Worm (Caenorhabditis elegans) whole organism, young adult: ENCODE measurements around the gene T21B10.4.

ENCODE experiments used
- D2030.7 ChIP-seq: fragments of 200-800 bp; sonication (Bioruptor generic); IDR thresholded peaks from 2 replicates; pipeline ENCODE4 v1.3.6; 2022; ENCODE audit warnings: missing genetic modification reagents, missing genetic modification characterization, missing compliant biosample characterization
- F23B12.7 ChIP-seq: sonication (generic microtip); optimal IDR thresholded peaks from 2 replicates; lab custom pipeline; 2017; ENCODE audit warnings: missing genetic modification characterization, mild to moderate bottlenecking, missing compliant biosample characterization, antibody characterized with exemption, moderate library complexity; ENCODE audit not compliant: insufficient read depth
- F39B2.1 ChIP-seq: fragments of 200-800 bp; sonication (Bioruptor generic); IDR thresholded peaks from 2 replicates; pipeline ENCODE4 v1.3.6; 2022; ENCODE audit warnings: missing genetic modification reagents, missing genetic modification characterization, missing compliant biosample characterization
- F49E8.2 ChIP-seq: sonication (generic microtip); optimal IDR thresholded peaks from 3 replicates; lab custom pipeline; 2017; ENCODE audit warnings: missing genetic modification characterization, mild to moderate bottlenecking, missing compliant biosample characterization, antibody characterized with exemption, moderate library complexity; ENCODE audit not compliant: insufficient read depth
- F52B5.7 ChIP-seq: sonication (generic microtip); optimal IDR thresholded peaks from 2 replicates; lab custom pipeline; 2016; ENCODE audit warnings: mild to moderate bottlenecking, missing genetic modification characterization, missing compliant biosample characterization
- K12H6.12 ChIP-seq: fragments of 200-800 bp; sonication (Bioruptor generic); optimal IDR thresholded peaks from 2 replicates; lab custom pipeline; 2018; ENCODE audit warnings: mild to moderate bottlenecking, missing genetic modification characterization, missing compliant biosample characterization
- Y56A3A.18 ChIP-seq: fragments of 200-800 bp; sonication (Bioruptor generic); IDR thresholded peaks from 2 replicates; pipeline ENCODE4 v1.3.6; 2022; ENCODE audit warnings: missing genetic modification reagents, missing genetic modification characterization, missing compliant biosample characterization
- Y95B8A.8 ChIP-seq: fragments of 200-800 bp; sonication (Bioruptor generic); IDR thresholded peaks from 2 replicates; pipeline ENCODE4 v1.3.6; 2022; ENCODE audit warnings: missing genetic modification reagents, missing genetic modification characterization, missing compliant biosample characterization
- akir-1 ChIP-seq: fragments of 200-800 bp; sonication (Bioruptor generic); optimal IDR thresholded peaks from 2 replicates; lab custom pipeline; 2018; ENCODE audit warnings: mild to moderate bottlenecking, missing genetic modification characterization, moderate library complexity, missing compliant biosample characterization
- ama-1 ChIP-seq, 3 experiments: fragments of 150-350 bp in 1 of 3; sonication (generic microtip) in 2 of 3; optimal IDR thresholded peaks; 2 replicates each; lab custom pipeline; 2014 to 2018; ENCODE audit warnings: missing biosample characterization in 2 of 3, missing genetic modification characterization in 2 of 3, missing genetic modification reagents in 2 of 3
- athp-1 ChIP-seq: sonication (generic microtip); optimal IDR thresholded peaks from 2 replicates; lab custom pipeline; 2017; ENCODE audit warnings: mild to moderate bottlenecking, missing genetic modification characterization, missing compliant biosample characterization
- cebp-1 ChIP-seq, 2 experiments: fragments of 200-800 bp in 1 of 2; sonication (Bioruptor generic) in 1 of 2; sonication (generic microtip) in 1 of 2; IDR thresholded peaks in 1 of 2; optimal IDR thresholded peaks in 1 of 2; 2 replicates each; pipeline versions ENCODE4 v1.3.6 to Lab custom; 2017 to 2022; ENCODE audit warnings: missing compliant biosample characterization in 2 of 2, missing genetic modification characterization in 2 of 2, mild to moderate bottlenecking in 1 of 2, missing genetic modification reagents in 1 of 2, moderate library complexity in 1 of 2
- dox-1 ChIP-seq: fragments of 200-800 bp; sonication (Bioruptor generic); IDR thresholded peaks from 2 replicates; pipeline ENCODE4 v1.3.6; 2022; ENCODE audit warnings: missing genetic modification reagents, missing genetic modification characterization, missing compliant biosample characterization
- egrh-3 ChIP-seq: fragments of 200-800 bp; sonication (Bioruptor generic); IDR thresholded peaks from 2 replicates; pipeline ENCODE4 v1.3.6; 2022; ENCODE audit warnings: missing genetic modification reagents, missing genetic modification characterization, missing compliant biosample characterization
- ekl-4 ChIP-seq: fragments of 200-800 bp; sonication (Bioruptor generic); IDR thresholded peaks from 2 replicates; pipeline ENCODE4 v1.3.6; 2022; ENCODE audit warnings: missing genetic modification reagents, missing genetic modification characterization, missing compliant biosample characterization
- hlh-12 ChIP-seq: sonication (generic microtip); optimal IDR thresholded peaks from 2 replicates; lab custom pipeline; 2016; ENCODE audit warnings: missing genetic modification characterization, missing compliant biosample characterization
- hlh-26 ChIP-seq: fragments of 200-800 bp; sonication (Bioruptor generic); conservative IDR thresholded peaks from 2 replicates; pipeline ENCODE4 v1.3.6; 2022; ENCODE audit warnings: missing genetic modification reagents, missing genetic modification characterization, missing compliant biosample characterization
- hmg-1.2 ChIP-seq: fragments of 200-800 bp; sonication (Bioruptor generic); IDR thresholded peaks from 2 replicates; pipeline ENCODE4 v1.3.6; 2022; ENCODE audit warnings: missing genetic modification reagents, missing genetic modification characterization, missing compliant biosample characterization
- hrde-1 ChIP-seq: sonication (generic microtip); optimal IDR thresholded peaks from 2 replicates; lab custom pipeline; 2016; ENCODE audit warnings: missing genetic modification characterization, mild to moderate bottlenecking, missing compliant biosample characterization, moderate library complexity, missing genotype, missing genetic modification reagents, borderline replicate concordance
- let-607 ChIP-seq, 2 experiments: fragments of 200-800 bp in 1 of 2; sonication (Bioruptor generic) in 1 of 2; sonication (generic microtip) in 1 of 2; optimal IDR thresholded peaks; 2 replicates each; lab custom pipeline; 2016 to 2018; ENCODE audit warnings: mild to moderate bottlenecking in 2 of 2, missing compliant biosample characterization in 2 of 2, missing genetic modification characterization in 2 of 2, moderate library complexity in 2 of 2, missing genotype in 1 of 2
- lin-35 ChIP-seq, 3 experiments: fragments of 150-350 bp in 2 of 3; sonication (generic microtip) in 1 of 3; optimal IDR thresholded peaks; 2 replicates each; lab custom pipeline; 2014 to 2018; ENCODE audit warnings: missing biosample characterization in 3 of 3, missing genetic modification characterization in 3 of 3, missing genetic modification reagents in 3 of 3
- lin-54 ChIP-seq: fragments of 200-800 bp; sonication (Bioruptor generic); optimal IDR thresholded peaks from 2 replicates; lab custom pipeline; 2018; ENCODE audit warnings: mild to moderate bottlenecking, missing genetic modification characterization, missing compliant biosample characterization
- lsl-1 ChIP-seq: fragments of 200-800 bp; sonication (Bioruptor generic); optimal IDR thresholded peaks from 2 replicates; lab custom pipeline; 2018; ENCODE audit warnings: mild to moderate bottlenecking, missing genetic modification characterization, moderate library complexity, missing compliant biosample characterization
- lsy-27 ChIP-seq: sonication (generic microtip); optimal IDR thresholded peaks from 2 replicates; lab custom pipeline; 2017; ENCODE audit warnings: missing genetic modification characterization, mild to moderate bottlenecking, missing compliant biosample characterization, antibody characterized with exemption, missing genotype, borderline replicate concordance; ENCODE audit not compliant: insufficient read depth
- madf-10 ChIP-seq: sonication (generic microtip); optimal IDR thresholded peaks from 2 replicates; lab custom pipeline; 2016; ENCODE audit warnings: mild to moderate bottlenecking, missing genetic modification characterization, missing compliant biosample characterization
- mcd-1 ChIP-seq: fragments of 200-800 bp; sonication (Bioruptor generic); IDR thresholded peaks from 2 replicates; pipeline ENCODE4 v1.3.6; 2022; ENCODE audit warnings: missing genetic modification reagents, missing genetic modification characterization, missing compliant biosample characterization
- mel-28 ChIP-seq: sonication (generic microtip); optimal IDR thresholded peaks from 2 replicates; lab custom pipeline; 2016; ENCODE audit warnings: borderline replicate concordance, mild to moderate bottlenecking, missing genetic modification characterization, missing compliant biosample characterization
- nhr-27 ChIP-seq: fragments of 200-800 bp; sonication (Bioruptor generic); optimal IDR thresholded peaks from 2 replicates; lab custom pipeline; 2018; ENCODE audit warnings: mild to moderate bottlenecking, missing genetic modification characterization, moderate library complexity, missing compliant biosample characterization
- nhr-80 ChIP-seq: sonication (generic microtip); optimal IDR thresholded peaks from 2 replicates; lab custom pipeline; 2016; ENCODE audit warnings: missing genetic modification characterization, missing compliant biosample characterization
- rcor-1 ChIP-seq: fragments of 200-800 bp; sonication (Bioruptor generic); IDR thresholded peaks from 2 replicates; pipeline ENCODE4 v1.3.6; 2022; ENCODE audit warnings: missing genetic modification reagents, missing genetic modification characterization, missing compliant biosample characterization
- repo-1 ChIP-seq: sonication (generic microtip); optimal IDR thresholded peaks from 2 replicates; lab custom pipeline; 2017; ENCODE audit warnings: mild to moderate bottlenecking, missing genetic modification characterization, missing compliant biosample characterization
- sdz-38 ChIP-seq: sonication (generic microtip); optimal IDR thresholded peaks from 2 replicates; lab custom pipeline; 2016; ENCODE audit warnings: missing genotype, missing genetic modification characterization, missing compliant biosample characterization
- snpc-1.3 ChIP-seq: sonication (generic microtip); optimal IDR thresholded peaks from 2 replicates; lab custom pipeline; 2017; ENCODE audit warnings: missing genetic modification characterization, mild to moderate bottlenecking, missing compliant biosample characterization, antibody characterized with exemption, moderate library complexity, missing genotype, missing genetic modification reagents; ENCODE audit not compliant: insufficient read depth
- snpc-3.4 ChIP-seq: sonication (generic microtip); optimal IDR thresholded peaks from 2 replicates; lab custom pipeline; 2017; ENCODE audit warnings: missing genetic modification characterization, mild to moderate bottlenecking, missing compliant biosample characterization, antibody characterized with exemption, moderate library complexity, missing genotype, missing genetic modification reagents
- snpc-4 ChIP-seq, 5 experiments: fragments of 150-350 bp in 1 of 5; sonication (generic microtip) in 4 of 5; optimal IDR thresholded peaks; 2 replicates each; lab custom pipeline; 2014 to 2018; ENCODE audit warnings: missing genetic modification characterization in 5 of 5, missing biosample characterization in 3 of 5, antibody characterized with exemption in 2 of 5, mild to moderate bottlenecking in 2 of 5, missing compliant biosample characterization in 2 of 5, missing genotype in 2 of 5, moderate library complexity in 2 of 5, missing genetic modification reagents in 1 of 5
- somi-1 ChIP-seq: fragments of 200-800 bp; sonication (Bioruptor generic); optimal IDR thresholded peaks from 2 replicates; lab custom pipeline; 2018; ENCODE audit warnings: mild to moderate bottlenecking, missing genetic modification characterization, missing compliant biosample characterization
- tlf-1 ChIP-seq: fragments of 200-800 bp; sonication (Bioruptor generic); optimal IDR thresholded peaks from 2 replicates; lab custom pipeline; 2018; ENCODE audit warnings: mild to moderate bottlenecking, missing genetic modification characterization, missing compliant biosample characterization
- unc-130 ChIP-seq: sonication (generic microtip); optimal IDR thresholded peaks from 2 replicates; lab custom pipeline; 2016; ENCODE audit warnings: missing genetic modification reagents, missing genetic modification characterization, missing compliant biosample characterization
- unc-62 ChIP-seq: fragments of 150-350 bp; optimal IDR thresholded peaks from 2 replicates; lab custom pipeline; 2014; ENCODE audit warnings: missing biosample characterization, missing genetic modification reagents, missing genetic modification characterization

The T21B10.4 gene

DNA sequence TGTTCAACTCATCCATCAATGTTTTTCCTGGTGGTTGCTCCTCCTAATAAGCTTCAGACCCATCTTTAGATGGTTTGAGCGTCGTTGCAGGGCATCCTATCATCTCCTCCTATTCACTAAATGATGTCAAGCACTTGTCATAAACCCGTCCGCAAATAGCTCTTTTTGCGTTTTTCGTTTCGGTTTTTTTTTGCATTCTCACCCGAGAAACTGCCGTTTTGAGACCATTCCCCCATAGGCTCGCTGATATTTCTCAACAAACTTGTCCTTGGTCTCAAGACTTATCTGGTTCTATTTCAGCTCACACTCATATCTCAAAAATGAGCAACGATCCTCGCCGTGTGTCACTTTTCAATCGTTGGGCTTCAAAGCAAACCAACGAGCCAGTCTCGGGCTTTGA is 19.7 kb downstream of the T21B10.4 start, which contains the start of gene cal-2:
Gene cal-2 (plus strand): TSS at position 301 of the 400 bp plus-strand sequence.
- TF ChIP-seq unc-130 (GFP tag; lab: Kevin White, UChicago) = no peak
- no peak for TF ChIP-seq hlh-12 (tag; lab: Kevin White, UChicago)
- no peak for TF ChIP-seq F23B12.7 (tag; lab: Kevin White, UChicago)
- no peak for TF ChIP-seq hrde-1
- TF ChIP-seq lsy-27 (tag; lab: Kevin White, UChicago) = no peak
- TF ChIP-seq athp-1 (tag; lab: Kevin White, UChicago) = no peak
- TF ChIP-seq unc-62 (GFP tag; lab: Kevin White, UChicago) = no peak
- no peak for TF ChIP-seq mcd-1 (GFP tag; lab: Robert Waterston, UW)
- TF ChIP-seq tlf-1 (GFP tag; lab: Kevin White, UChicago) = no peak
- TF ChIP-seq akir-1 (GFP tag; lab: Kevin White, UChicago) = no peak

DNA sequence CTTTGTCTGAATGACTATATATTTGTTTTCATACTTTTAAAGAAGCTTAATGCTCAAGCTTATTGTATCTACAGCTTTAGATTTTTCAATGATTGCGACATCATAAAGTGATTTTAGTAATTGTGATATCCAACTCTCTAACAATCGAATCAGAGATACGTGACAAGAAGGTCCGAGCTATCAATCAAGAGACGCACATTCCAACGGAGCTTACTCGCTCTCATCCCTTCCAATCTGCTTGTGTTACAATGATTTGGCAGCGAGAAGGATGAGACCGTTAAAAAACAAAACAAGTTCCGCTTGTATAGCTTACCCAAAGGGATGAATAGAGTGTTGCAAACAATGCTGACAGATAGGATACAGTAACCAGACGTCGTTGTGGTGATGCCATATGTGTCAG is 20.8 kb downstream of the T21B10.4 start:
- no peak for TF ChIP-seq hlh-26 (GFP tag; lab: Robert Waterston, UW)
- TF ChIP-seq ekl-4 (GFP tag; lab: Robert Waterston, UW) = no peak
- TF ChIP-seq D2030.7 (GFP tag; lab: Robert Waterston, UW) = no peak
- no peak for TF ChIP-seq hmg-1.2 (GFP tag; lab: Robert Waterston, UW)
- no peak for TF ChIP-seq rcor-1 (GFP tag; lab: Robert Waterston, UW)

DNA sequence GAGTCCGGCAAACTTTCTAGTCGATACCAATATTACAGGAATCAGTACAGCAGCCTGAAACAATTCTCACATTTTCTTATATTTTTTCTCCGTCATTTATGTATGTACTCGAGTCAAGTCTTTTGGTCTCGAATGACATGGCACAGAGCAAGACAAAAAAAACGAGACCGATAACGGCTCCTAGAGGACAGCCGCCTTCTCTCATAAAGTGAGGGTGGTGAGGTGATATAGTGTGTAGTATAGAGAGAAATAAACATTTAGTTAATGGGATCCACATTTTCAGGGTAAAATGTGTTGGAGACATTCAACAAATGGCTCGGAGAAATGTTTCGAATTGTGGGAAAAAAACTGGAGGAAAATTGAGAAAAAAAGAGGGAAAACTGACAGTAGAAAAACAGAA is 21.5 kb downstream of the T21B10.4 start:
- TF ChIP-seq madf-10 (tag; lab: Kevin White, UChicago) (no peak), F52B5.7 (no peak), lin-35 (GFP tag; optimal IDR thresholded peaks at IDR 0.05; lab: Kevin White, UChicago) (no peak), repo-1 (tag; lab: Kevin White, UChicago) (no peak), cebp-1 (GFP tag; IDR thresholded peaks at IDR 0.05; lab: Robert Waterston, UW) (no peak), cebp-1 (tag; optimal IDR thresholded peaks at IDR 0.05; lab: Kevin White, UChicago) (peak; percentile 2), ama-1 (optimal IDR thresholded peaks at IDR 0.05; lab: Kevin White, UChicago) (no peak), ama-1 (GFP tag; optimal IDR thresholded peaks at IDR 0.05; lab: Kevin White, UChicago) (peak in 1 of 2 experiments; percentile 0), lin-54 (GFP tag; lab: Kevin White, UChicago) (no peak), dox-1 (GFP tag; lab: Robert Waterston, UW) (peak; percentile 39; the same call in 1 of the 2 replicates), egrh-3 (GFP tag; lab: Robert Waterston, UW) (no peak)

DNA sequence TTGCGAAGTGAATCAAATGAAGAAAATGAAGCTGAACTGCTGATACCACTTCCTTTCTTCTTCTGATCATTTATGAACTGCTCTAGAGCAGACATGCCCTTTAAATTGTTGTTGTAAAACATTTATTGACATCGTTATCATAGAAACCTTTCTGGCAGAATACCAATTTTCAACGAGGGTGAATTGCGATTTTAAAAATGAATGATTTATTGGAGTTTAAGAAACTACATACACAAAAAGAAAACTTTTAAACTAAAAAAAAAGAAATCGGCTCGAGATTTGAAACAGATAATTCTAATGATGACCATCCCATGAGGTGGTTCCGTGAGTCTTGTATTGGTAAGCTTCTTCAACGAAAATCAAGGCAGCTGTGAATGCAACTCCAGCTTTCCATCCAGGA is 23.4 kb downstream of the T21B10.4 start, which contains the start of gene sftd-3:
Gene sftd-3 (minus strand): TSS at position 101 of the 400 bp plus-strand sequence.
- no peak for TF ChIP-seq Y56A3A.18 (GFP tag; lab: Robert Waterston, UW)
- TF ChIP-seq tlf-1 (GFP tag; lab: Kevin White, UChicago) = no peak
- no peak for TF ChIP-seq unc-62 (GFP tag; lab: Kevin White, UChicago)
- TF ChIP-seq K12H6.12 (tag; lab: Kevin White, UChicago) = no peak
- no peak for TF ChIP-seq Y95B8A.8 (GFP tag; lab: Robert Waterston, UW)
- no peak for TF ChIP-seq F39B2.1 (GFP tag; lab: Robert Waterston, UW)

DNA sequence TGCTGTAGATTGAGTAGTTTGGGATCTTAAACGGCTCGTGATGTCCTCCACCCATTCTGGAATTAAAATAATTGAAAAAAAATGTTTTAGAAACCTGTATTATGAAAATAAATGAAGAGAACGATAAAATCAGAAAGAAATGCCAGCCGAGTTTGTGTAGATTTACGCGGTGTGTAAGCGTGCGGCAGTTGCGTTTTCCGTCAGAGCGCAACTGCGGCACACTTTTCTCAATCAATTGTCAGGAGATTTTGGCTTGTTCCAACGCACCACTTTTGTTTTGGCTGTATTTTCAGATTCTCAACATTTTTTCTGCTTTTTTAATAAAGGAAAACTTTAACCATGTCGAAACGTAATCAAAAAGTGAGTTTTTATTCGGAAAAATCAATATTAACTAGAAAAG is 24.1 kb downstream of the T21B10.4 start, which contains the start of the genes ndub-3 and C18E9.2:
Gene ndub-3 (minus strand): TSS at position 56 of the 400 bp plus-strand sequence.
Gene C18E9.2 (plus strand): TSS at position 172 of the 400 bp plus-strand sequence.
- TF ChIP-seq F49E8.2 (tag; lab: Kevin White, UChicago) = no peak
- no peak for TF ChIP-seq mel-28
- TF ChIP-seq sdz-38 (tag; lab: Kevin White, UChicago) = no peak
- no peak for TF ChIP-seq nhr-27 (tag; lab: Kevin White, UChicago)
- no peak for TF ChIP-seq snpc-4 (GFP tag; optimal IDR thresholded peaks at IDR 0.05; lab: Kevin White, UChicago)
- TF ChIP-seq snpc-4 (tag; optimal IDR thresholded peaks at IDR 0.05; lab: Kevin White, UChicago) = no peak
- peak; percentile 86 to 93 for TF ChIP-seq let-607 (tag; optimal IDR thresholded peaks at IDR 0.05; lab: Kevin White, UChicago)
- TF ChIP-seq snpc-1.3 (tag; lab: Kevin White, UChicago) = no peak
- no peak for TF ChIP-seq snpc-3.4
- peak; percentile 29 for TF ChIP-seq nhr-80 (tag; lab: Kevin White, UChicago)
- no peak for TF ChIP-seq lsl-1 (GFP tag; lab: Kevin White, UChicago)
- TF ChIP-seq somi-1 (GFP tag; lab: Kevin White, UChicago) = no peak
